Fruit fly (Drosophila melanogaster): ENCODE measurements around the gene CG12499.
A peak's percentile ranks its signal among the peaks of the same experiment; 100 is the strongest.

CG12499 gene

DNA sequence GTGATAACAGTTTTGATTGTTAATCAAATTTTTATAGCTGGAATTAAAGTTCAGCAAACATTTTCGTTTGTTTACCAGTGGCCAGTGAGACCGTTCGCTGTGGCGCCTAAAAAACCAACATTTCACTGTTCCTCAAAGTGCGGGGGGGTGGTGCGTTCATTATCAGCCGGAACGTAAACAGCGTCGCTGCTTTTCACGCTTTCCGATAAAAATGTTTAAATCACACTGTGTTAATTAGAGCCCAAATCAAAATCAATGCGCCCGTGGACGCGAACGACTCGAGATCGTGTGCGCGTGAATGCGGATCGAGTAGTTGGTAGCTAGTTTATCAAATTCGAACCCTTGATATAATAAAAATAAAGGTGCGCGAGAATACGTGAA lies 1.5 kb upstream of the CG12499 start, which contains the start of gene CG34376 (continued):
- TF ChIP-seq CkIIα-i1 (GFP tag; IDR thresholded peaks at IDR 0.05) (no peak), Lim3 (GFP tag; IDR thresholded peaks at IDR 0.05) (no peak; the same call in 1 of the 2 replicates), CG11696 (GFP tag; IDR thresholded peaks at IDR 0.05) (no peak), Nf-YC (tag; optimal IDR thresholded peaks at IDR 0.05) (peak; percentile 54), Hmx (GFP tag; optimal IDR thresholded peaks at IDR 0.05) (no peak), so (GFP tag; IDR thresholded peaks at IDR 0.05) (no peak), CG17612 (GFP tag; IDR thresholded peaks at IDR 0.05) (no peak), kah (GFP tag; optimal IDR thresholded peaks at IDR 0.05) (no peak), CG7963 (GFP tag; IDR thresholded peaks at IDR 0.05; ENCODE audit: partially characterized antibody) (no peak), CG13287 (GFP tag; IDR thresholded peaks at IDR 0.05; ENCODE audit: partially characterized antibody) (peak; percentile 26; the same call in 1 of the 2 replicates), sr (GFP tag; IDR thresholded peaks at IDR 0.05) (0 out of 3 replicates have a peak, but pooled peaks have one; percentile 36), fd64A (GFP tag; optimal IDR thresholded peaks at IDR 0.05) (no peak), NfI (GFP tag; optimal IDR thresholded peaks at IDR 0.05) (peak; percentile 49), Atf6 (GFP tag; IDR thresholded peaks at IDR 0.05) (no peak), slbo (GFP tag; IDR thresholded peaks at IDR 0.05) (peak; percentile 66), bbx (GFP tag; IDR thresholded peaks at IDR 0.05; ENCODE audit: partially characterized antibody) (peak; percentile 18; the same call in 1 of the 2 replicates), CG30020 (tag; optimal IDR thresholded peaks at IDR 0.05) (peak; percentile 11), ab (GFP tag; optimal IDR thresholded peaks at IDR 0.05) (no peak), Xbp1 (GFP tag; optimal IDR thresholded peaks at IDR 0.05) (peak; percentile 16), CG2875 (GFP tag; optimal IDR thresholded peaks at IDR 0.05) (peak; percentile 6), CG5245 (GFP tag; optimal IDR thresholded peaks at IDR 0.05) (no peak), Optix (GFP tag; IDR thresholded peaks at IDR 0.05) (no peak), fd96Cb (tag; optimal IDR thresholded peaks at IDR 0.05) (no peak), CG6175 (GFP tag; IDR thresholded peaks at IDR 0.05) (no peak), CG4360 (GFP tag; IDR thresholded peaks at IDR 0.05) (no peak), da (GFP tag; optimal IDR thresholded peaks at IDR 0.05) (no peak), Six4 (GFP tag; optimal IDR thresholded peaks at IDR 0.05) (no peak), sens-2 (GFP tag; IDR thresholded peaks at IDR 0.05) (peak; percentile 88), CG12071 (GFP tag; optimal IDR thresholded peaks at IDR 0.05) (peak; percentile 3), crol (GFP tag; IDR thresholded peaks at IDR 0.05) (peak; percentile 100), CG16813 (GFP tag; IDR thresholded peaks at IDR 0.05; ENCODE audit: partially characterized antibody) (0 out of 3 replicates have a peak, but pooled peaks have one; percentile 30), gce (GFP tag; IDR thresholded peaks at IDR 0.05) (0 out of 3 replicates have a peak, but pooled peaks have one; percentile 19), twi (tag; optimal IDR thresholded peaks at IDR 0.05) (no peak), Ravus (GFP tag; IDR thresholded peaks at IDR 0.05) (no peak), caup (GFP tag; optimal IDR thresholded peaks at IDR 0.05; ENCODE audit: severe bottlenecking) (peak; percentile 41), CG12155 (GFP tag; optimal IDR thresholded peaks at IDR 0.05) (no peak), CG4424 (GFP tag; optimal IDR thresholded peaks at IDR 0.05) (no peak), CG2712 (tag; optimal IDR thresholded peaks at IDR 0.05) (peak; percentile 29), danr (GFP tag; IDR thresholded peaks at IDR 0.05) (no peak), CG12219 (GFP tag; optimal IDR thresholded peaks at IDR 0.05) (peak; percentile 9), Fer2 (tag; optimal IDR thresholded peaks at IDR 0.05) (no peak), ATbp (GFP tag; optimal IDR thresholded peaks at IDR 0.05) (peak; percentile 25), sisA (GFP tag; IDR thresholded peaks at IDR 0.05) (no peak; the same call in 1 of the 2 replicates), Nf-YA (GFP tag; IDR thresholded peaks at IDR 0.05) (peak; percentile 22; the same call in 1 of the 2 replicates), CG33557 (GFP tag; optimal IDR thresholded peaks at IDR 0.05) (no peak), bowl (GFP tag; IDR thresholded peaks at IDR 0.05) (no peak; the same call in 1 of the 2 replicates), TFAM (GFP tag; optimal IDR thresholded peaks at IDR 0.05) (no peak), Hsf (GFP tag; optimal IDR thresholded peaks at IDR 0.05) (no peak), grau (tag; optimal IDR thresholded peaks at IDR 0.05) (peak; percentile 41), ind (GFP tag; optimal IDR thresholded peaks at IDR 0.05) (no peak), Adf1 (GFP tag; IDR thresholded peaks at IDR 0.05) (peak; percentile 88)
